Worm (Caenorhabditis elegans) whole organism, L4 larva: ENCODE results near the gene spp-14.
A peak's percentile ranks its signal among the peaks of the same experiment; 100 is the strongest.

Experiments
- F44E2.7 ChIP-seq: fragments of 200-800 bp; sonication (Bioruptor generic); IDR thresholded peaks from 2 replicates; pipeline ENCODE4 v2.1.2; 2022; ENCODE audit warnings: missing genetic modification characterization, missing compliant biosample characterization
- T26A8.4 ChIP-seq: fragments of 200-800 bp; sonication (Bioruptor generic); IDR thresholded peaks from 2 replicates; pipeline ENCODE4 v1.3.6; 2022; ENCODE audit warnings: missing genetic modification characterization, missing compliant biosample characterization
- Y75B8A.6 ChIP-seq: fragments of 200-800 bp; sonication (Bioruptor generic); IDR thresholded peaks from 2 replicates; pipeline ENCODE4 v1.3.6; 2022; ENCODE audit warnings: missing genetic modification reagents, missing genetic modification characterization, missing compliant biosample characterization
- aha-1 ChIP-seq: fragments of 150-350 bp; peaks from one replicate; lab custom pipeline; 2014; ENCODE audit warnings: missing biosample characterization, missing genetic modification characterization
- arid-1 ChIP-seq: fragments of 200-800 bp; sonication (Bioruptor generic); conservative IDR thresholded peaks from 2 replicates; pipeline ENCODE4 v1.3.6; 2022; ENCODE audit warnings: missing genetic modification reagents, missing genetic modification characterization, missing compliant biosample characterization
- ceh-20 ChIP-seq: fragments of 200-800 bp; sonication (Bioruptor generic); IDR thresholded peaks from 2 replicates; pipeline ENCODE4 v1.3.6; 2022; ENCODE audit warnings: missing genetic modification reagents, missing genetic modification characterization, missing compliant biosample characterization
- ceh-32 ChIP-seq: sonication (generic microtip); optimal IDR thresholded peaks from 2 replicates; lab custom pipeline; 2016; ENCODE audit warnings: mild to moderate bottlenecking, missing genetic modification characterization, missing compliant biosample characterization; ENCODE audit not compliant: poor library complexity
- ceh-82 ChIP-seq: sonication (generic microtip); optimal IDR thresholded peaks from 2 replicates; lab custom pipeline; 2017; ENCODE audit warnings: missing biosample characterization, missing genetic modification characterization
- ces-1 ChIP-seq: fragments of 150-350 bp; sonication (generic microtip); optimal IDR thresholded peaks from 4 replicates; lab custom pipeline; 2014; ENCODE audit warnings: missing biosample characterization, missing genetic modification reagents, missing genetic modification characterization
- ctbp-1 ChIP-seq: fragments of 200-800 bp; sonication (Bioruptor generic); IDR thresholded peaks from 2 replicates; pipeline ENCODE4 v1.3.6; 2022; ENCODE audit warnings: missing genetic modification reagents, missing genetic modification characterization, missing compliant biosample characterization
- daf-12 ChIP-seq: fragments of 150-350 bp; optimal IDR thresholded peaks from 2 replicates; lab custom pipeline; 2014; ENCODE audit warnings: missing biosample characterization, missing genetic modification reagents, missing genetic modification characterization
- daf-19 ChIP-seq: fragments of 200-800 bp; sonication (Bioruptor generic); conservative IDR thresholded peaks from 2 replicates; pipeline ENCODE4 v1.3.6; 2022; ENCODE audit warnings: missing genetic modification characterization, missing compliant biosample characterization
- dmd-6 ChIP-seq: fragments of 200-800 bp; sonication (Bioruptor generic); IDR thresholded peaks from 2 replicates; pipeline ENCODE4 v1.3.6; 2022; ENCODE audit warnings: missing genetic modification reagents, missing genetic modification characterization, missing compliant biosample characterization
- dmd-8 ChIP-seq: fragments of 200-800 bp; sonication (Bioruptor generic); IDR thresholded peaks from 2 replicates; pipeline ENCODE4 v1.3.6; 2022; ENCODE audit warnings: missing genetic modification characterization, missing compliant biosample characterization
- dmd-9 ChIP-seq: fragments of 200-800 bp; sonication (Bioruptor generic); IDR thresholded peaks from 2 replicates; pipeline ENCODE4 v1.3.6; 2022; ENCODE audit warnings: missing genetic modification reagents, missing genetic modification characterization, missing compliant biosample characterization
- duxl-1 ChIP-seq: sonication (generic microtip); optimal IDR thresholded peaks from 2 replicates; lab custom pipeline; 2016; ENCODE audit warnings: mild to moderate bottlenecking, missing genetic modification characterization, moderate library complexity, missing compliant biosample characterization; ENCODE audit not compliant: poor library complexity
- dve-1 ChIP-seq: sonication (generic microtip); optimal IDR thresholded peaks from 2 replicates; lab custom pipeline; 2017; ENCODE audit warnings: antibody characterized with exemption, mild to moderate bottlenecking, missing genetic modification characterization, missing compliant biosample characterization; ENCODE audit not compliant: insufficient read depth
- egl-43 ChIP-seq: fragments of 200-800 bp; sonication (Bioruptor generic); IDR thresholded peaks from 2 replicates; pipeline ENCODE4 v1.3.6; 2022; ENCODE audit warnings: missing genetic modification reagents, missing genetic modification characterization, missing compliant biosample characterization
- fkh-10 ChIP-seq: fragments of 150-350 bp; optimal IDR thresholded peaks from 2 replicates; lab custom pipeline; 2014; ENCODE audit warnings: missing biosample characterization, missing genetic modification reagents, missing genetic modification characterization
- gei-8 ChIP-seq: fragments of 200-800 bp; sonication (Bioruptor generic); optimal IDR thresholded peaks from 2 replicates; lab custom pipeline; 2018; ENCODE audit warnings: mild to moderate bottlenecking, missing genetic modification characterization, missing compliant biosample characterization
- hlh-11 ChIP-seq: fragments of 200-800 bp; sonication (Bioruptor generic); optimal IDR thresholded peaks from 2 replicates; lab custom pipeline; 2018; ENCODE audit warnings: mild to moderate bottlenecking, missing genetic modification characterization, missing compliant biosample characterization
- hlh-30 ChIP-seq: sonication (generic microtip); optimal IDR thresholded peaks from 2 replicates; lab custom pipeline; 2017; ENCODE audit warnings: antibody characterized with exemption, mild to moderate bottlenecking, missing genetic modification characterization, missing compliant biosample characterization; ENCODE audit not compliant: insufficient read depth
- hmg-1.1 ChIP-seq: fragments of 200-800 bp; sonication (Bioruptor generic); IDR thresholded peaks from 2 replicates; pipeline ENCODE4 v1.3.6; 2022; ENCODE audit warnings: missing genetic modification reagents, missing genetic modification characterization, missing compliant biosample characterization
- lim-7 ChIP-seq: fragments of 200-800 bp; sonication (Bioruptor generic); IDR thresholded peaks from 2 replicates; pipeline ENCODE4 v1.3.6; 2022; ENCODE audit warnings: missing genetic modification characterization, missing compliant biosample characterization
- lir-3 ChIP-seq: sonication (generic microtip); optimal IDR thresholded peaks from 2 replicates; lab custom pipeline; 2016; ENCODE audit warnings: mild to moderate bottlenecking, missing genetic modification characterization, missing compliant biosample characterization
- mdt-29 ChIP-seq: fragments of 200-800 bp; sonication (Bioruptor generic); IDR thresholded peaks from 2 replicates; pipeline ENCODE4 v1.3.6; 2022; ENCODE audit warnings: missing genetic modification reagents, missing genetic modification characterization, missing compliant biosample characterization
- mep-1 ChIP-seq: fragments of 150-350 bp; sonication (generic microtip); optimal IDR thresholded peaks from 3 replicates; lab custom pipeline; 2014; ENCODE audit warnings: missing biosample characterization, missing genetic modification characterization
- mes-2 ChIP-seq: sonication (generic microtip); optimal IDR thresholded peaks from 2 replicates; lab custom pipeline; 2016; ENCODE audit warnings: missing genotype, mild to moderate bottlenecking, missing genetic modification characterization, missing compliant biosample characterization; ENCODE audit not compliant: poor library complexity, severe bottlenecking
- mxl-2 ChIP-seq: fragments of 200-800 bp; sonication (Bioruptor generic); conservative IDR thresholded peaks from 2 replicates; pipeline ENCODE4 v1.3.6; 2022; ENCODE audit warnings: missing genetic modification reagents, missing genetic modification characterization, missing compliant biosample characterization
- nhr-102 ChIP-seq: sonication (generic microtip); optimal IDR thresholded peaks from 2 replicates; lab custom pipeline; 2016; ENCODE audit warnings: mild to moderate bottlenecking, missing genetic modification characterization, moderate library complexity, missing compliant biosample characterization
- nhr-28 ChIP-seq: fragments of 150-350 bp; optimal IDR thresholded peaks from 2 replicates; lab custom pipeline; 2014; ENCODE audit warnings: missing biosample characterization, missing genetic modification characterization
- nhr-41 ChIP-seq: fragments of 200-800 bp; sonication (Bioruptor generic); IDR thresholded peaks from 2 replicates; pipeline ENCODE4 v1.3.6; 2022; ENCODE audit warnings: missing genetic modification reagents, missing genetic modification characterization, missing compliant biosample characterization
- pha-4 ChIP-seq, 2 experiments: fragments of 150-350 bp in 1 of 2; fragments of 200-800 bp in 1 of 2; sonication (Bioruptor generic) in 1 of 2; IDR thresholded peaks in 1 of 2; optimal IDR thresholded peaks in 1 of 2; 2 replicates each; pipeline versions ENCODE4 v1.3.6 to Lab custom; 2014 to 2022; ENCODE audit warnings: missing genetic modification characterization in 2 of 2, missing genetic modification reagents in 2 of 2, missing biosample characterization in 1 of 2, missing compliant biosample characterization in 1 of 2
- php-3 ChIP-seq: fragments of 200-800 bp; sonication (Bioruptor generic); IDR thresholded peaks from 2 replicates; pipeline ENCODE4 v1.3.6; 2022; ENCODE audit warnings: missing genetic modification reagents, missing genetic modification characterization, missing compliant biosample characterization
- skn-1 ChIP-seq: fragments of 150-350 bp; optimal IDR thresholded peaks from 2 replicates; lab custom pipeline; 2014; ENCODE audit warnings: missing biosample characterization, missing genetic modification characterization
- snpc-1.2 ChIP-seq: fragments of 200-800 bp; sonication (Bioruptor generic); IDR thresholded peaks from 2 replicates; pipeline ENCODE4 v1.3.6; 2022; ENCODE audit warnings: missing genetic modification reagents, missing genetic modification characterization, missing compliant biosample characterization
- tra-1 ChIP-seq: fragments of 200-800 bp; sonication (Bioruptor generic); IDR thresholded peaks from 2 replicates; pipeline ENCODE4 v1.3.6; 2022; ENCODE audit warnings: missing genetic modification reagents, missing genetic modification characterization, missing compliant biosample characterization
- unc-62 ChIP-seq, 3 experiments: fragments of 150-350 bp in 1 of 3; sonication (generic microtip); optimal IDR thresholded peaks in 2 of 3; peaks in 1 of 3; 1 replicate in 1 of 3; 2 replicates in 2 of 3; lab custom pipeline; 2014 to 2017; ENCODE audit warnings: missing biosample characterization in 3 of 3, missing genetic modification characterization in 3 of 3, missing genetic modification reagents in 3 of 3, missing genotype in 1 of 3
- vab-7 ChIP-seq: fragments of 200-800 bp; sonication (Bioruptor generic); IDR thresholded peaks from 2 replicates; pipeline ENCODE4 v1.3.6; 2022; ENCODE audit warnings: missing genetic modification reagents, missing genetic modification characterization, missing compliant biosample characterization
- zfp-3 ChIP-seq: fragments of 200-800 bp; sonication (Bioruptor generic); conservative IDR thresholded peaks from 2 replicates; pipeline ENCODE4 v1.3.6; 2022; ENCODE audit warnings: missing genetic modification reagents, missing genetic modification characterization, missing compliant biosample characterization
- zip-11 ChIP-seq: fragments of 200-800 bp; sonication (Bioruptor generic); IDR thresholded peaks from 2 replicates; pipeline ENCODE4 v1.3.6; 2022; ENCODE audit warnings: missing genetic modification characterization, missing compliant biosample characterization
- ztf-7 ChIP-seq: fragments of 150-350 bp; optimal IDR thresholded peaks from 2 replicates; lab custom pipeline; 2014; ENCODE audit warnings: missing biosample characterization, missing genetic modification characterization

The spp-14 gene

ce11 chrX:7678437-7679139 lies 47.2 kb upstream of the spp-14 start:
- TF ChIP-seq mep-1 (tag; lab: Kevin White, UChicago), result peak; percentile 16
- no peak for TF ChIP-seq ztf-7
- TF ChIP-seq hmg-1.1, result peak; percentile 51
- no peak for TF ChIP-seq skn-1 (tag; lab: Kevin White, UChicago)
- TF ChIP-seq aha-1, result peak; percentile 91
- TF ChIP-seq ceh-20 (GFP tag; lab: Robert Waterston, UW), result no peak
- TF ChIP-seq hlh-11 (tag; lab: Kevin White, UChicago), result no peak
- peak; percentile 73 for TF ChIP-seq hlh-30

- no peak for TF ChIP-seq Y75B8A.6 (GFP tag; lab: Robert Waterston, UW)
- TF ChIP-seq ctbp-1 (GFP tag; lab: Robert Waterston, UW), result 0 out of 2 replicates have a peak, but pooled peaks have one; percentile 47
- peak; percentile 34 for TF ChIP-seq fkh-10 (GFP tag; lab: Kevin White, UChicago)
- TF ChIP-seq ces-1 (GFP tag; lab: Kevin White, UChicago), result peak; percentile 11
These were observed 45.9 kb upstream of the spp-14 start for ce11 chrX:7679835-7680234.

- TF ChIP-seq zfp-3 (GFP tag; lab: Robert Waterston, UW) (no peak), tra-1 (GFP tag; lab: Robert Waterston, UW) (0 out of 2 replicates have a peak, but pooled peaks have one; percentile 17), duxl-1 (tag; lab: Kevin White, UChicago) (peak; percentile 3), vab-7 (GFP tag; lab: Robert Waterston, UW) (peak; percentile 76), dmd-6 (GFP tag; lab: Robert Waterston, UW) (peak; percentile 48), arid-1 (GFP tag; lab: Robert Waterston, UW) (peak; percentile 75), gei-8 (peak; percentile 33), T26A8.4 (GFP tag; lab: Robert Waterston, UW) (0 out of 2 replicates have a peak, but pooled peaks have one; percentile 37), ceh-82 (no peak), unc-62 (GFP tag; optimal IDR thresholded peaks at IDR 0.05 in 1 of 2; lab: Kevin White, UChicago) (peak in 1 of 2 experiments; percentile 72), unc-62 (tag; optimal IDR thresholded peaks at IDR 0.05; lab: Kevin White, UChicago) (no peak), mdt-29 (GFP tag; lab: Robert Waterston, UW) (no peak), mes-2 (tag; lab: Kevin White, UChicago) (peak; percentile 50), nhr-28 (tag; lab: Kevin White, UChicago) (peak; percentile 7), aha-1 (peak; percentile 75), pha-4 (GFP tag; IDR thresholded peaks at IDR 0.05; lab: Robert Waterston, UW) (peak; percentile 56; the same call in 1 of the 2 replicates), pha-4 (tag; optimal IDR thresholded peaks at IDR 0.05; lab: Kevin White, UChicago) (peak; percentile 10), zip-11 (GFP tag; lab: Robert Waterston, UW) (no peak), dmd-8 (GFP tag; lab: Robert Waterston, UW) (0 out of 2 replicates have a peak, but pooled peaks have one; percentile 64), nhr-102 (tag; lab: Kevin White, UChicago) (peak; percentile 37), dve-1 (tag; lab: Kevin White, UChicago) (peak; percentile 38), daf-19 (GFP tag; lab: Robert Waterston, UW) (no peak), php-3 (GFP tag; lab: Robert Waterston, UW) (peak; percentile 24; the same call in 1 of the 2 replicates), hlh-11 (tag; lab: Kevin White, UChicago) (peak; percentile 26), ceh-32 (tag; lab: Kevin White, UChicago) (no peak), lir-3 (tag; lab: Kevin White, UChicago) (no peak), mxl-2 (GFP tag; lab: Robert Waterston, UW) (no peak), snpc-1.2 (peak; percentile 70), dmd-9 (GFP tag; lab: Robert Waterston, UW) (0 out of 2 replicates have a peak, but pooled peaks have one; percentile 16), F44E2.7 (GFP tag; lab: Robert Waterston, UW) (no peak), nhr-41 (GFP tag; lab: Robert Waterston, UW) (peak; percentile 52; the same call in 1 of the 2 replicates), lim-7 (peak; percentile 62), daf-12 (tag; lab: Kevin White, UChicago) (no peak), egl-43 (GFP tag; lab: Robert Waterston, UW) (0 out of 2 replicates have a peak, but pooled peaks have one; percentile 49)
These were observed 45.0 kb upstream of the spp-14 start, which contains the start of gene stn-2 for ce11 chrX:7680545-7681330. Gene stn-2 (minus strand): TSS chrX:7680619.
